Fruit fly (Drosophila melanogaster) whole organism, pupa: ENCODE measurements around the gene CG14966.

ENCODE experiments used
- CG14655 ChIP-seq: fragments of 200-800 bp; sonication (Bioruptor generic); optimal IDR thresholded peaks from 3 replicates; lab custom pipeline; 2017; ENCODE audit warnings: mild to moderate bottlenecking, missing biosample characterization, missing genetic modification reagents, missing genetic modification characterization
- CG34367 ChIP-seq: fragments of 200-800 bp; sonication (Bioruptor generic); optimal IDR thresholded peaks from 2 replicates; lab custom pipeline; 2018; ENCODE audit warnings: missing biosample characterization, mild to moderate bottlenecking, missing genetic modification characterization
- EcR ChIP-seq: fragments of 200-800 bp; sonication (Bioruptor generic); optimal IDR thresholded peaks from 3 replicates; lab custom pipeline; 2019; ENCODE audit warnings: missing biosample characterization, missing genetic modification characterization, mild to moderate bottlenecking, moderate library complexity, missing genetic modification reagents
- Pif1A ChIP-seq: fragments of 200-800 bp; sonication (Bioruptor generic); optimal IDR thresholded peaks from 3 replicates; lab custom pipeline; 2016; ENCODE audit warnings: missing biosample characterization, missing genetic modification characterization

DNA sequence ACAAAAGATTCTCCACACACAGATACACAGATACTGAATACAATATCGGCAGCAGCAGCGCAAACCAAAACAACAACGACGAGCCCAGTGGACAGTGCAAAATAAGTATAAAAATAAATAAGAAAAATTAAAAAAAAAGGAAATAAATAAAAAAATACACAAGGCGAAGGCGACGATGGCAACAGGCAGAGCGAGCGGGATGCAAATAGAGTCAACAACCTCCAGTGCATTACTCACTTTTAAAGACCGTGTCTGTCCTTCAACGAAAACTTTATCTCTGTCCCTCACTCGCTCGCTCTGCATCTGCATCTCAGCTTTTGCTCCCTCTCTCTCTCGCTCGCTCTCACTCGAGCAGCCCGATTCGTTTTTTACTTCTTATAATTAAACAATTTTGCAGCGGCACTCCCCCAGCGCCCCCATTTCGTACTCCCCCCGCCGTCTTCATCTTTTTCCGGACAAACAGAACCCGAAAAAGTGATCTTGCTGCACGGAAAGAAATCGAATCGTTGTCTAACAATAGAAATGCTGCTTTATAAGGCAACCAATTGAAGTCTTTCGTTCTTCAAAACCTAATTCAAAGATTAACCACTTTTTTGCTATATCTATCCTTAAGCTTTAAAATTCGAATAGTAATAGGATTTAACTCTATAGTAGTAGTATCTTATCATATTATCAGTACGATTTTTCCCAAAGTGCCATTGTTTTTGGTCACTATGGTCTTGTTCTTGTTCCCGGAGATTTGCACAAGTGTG lies 49.1 kb upstream of the CG14966 start:
- TF ChIP-seq CG14655 (GFP tag; lab: Kevin White, UChicago) (peak; percentile 96), CG34367 (tag; lab: Kevin White, UChicago) (peak; percentile 98), EcR (GFP tag; lab: Kevin White, UChicago) (peak; percentile 100), Pif1A (peak; percentile 99)
